Fruit fly (Drosophila melanogaster): ENCODE data around the gene p38c.

The p38c gene

DNA sequence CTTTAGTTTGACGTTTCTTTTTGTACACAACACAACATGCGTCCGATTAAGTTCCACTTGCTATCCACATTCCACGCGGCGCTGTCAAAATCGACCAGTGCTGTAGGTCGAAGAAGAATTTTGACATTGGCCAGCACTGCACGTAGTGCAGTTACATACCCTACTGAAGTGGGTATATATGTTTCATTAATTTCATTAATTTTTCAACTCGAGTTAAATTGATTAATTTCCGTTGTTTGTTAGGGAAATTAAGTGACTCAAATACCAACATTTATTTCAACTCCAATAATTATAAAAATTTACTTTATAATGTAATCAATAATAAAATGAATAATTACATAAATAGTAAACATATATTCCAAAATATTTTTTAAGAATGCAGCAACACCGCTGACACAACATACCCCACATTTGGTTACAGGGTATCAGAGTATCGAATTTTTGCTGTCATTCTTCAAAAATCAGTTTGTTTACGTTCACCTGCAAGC, 41.1 kb downstream of the p38c start, which contains the start of the genes eIF4EHP and CG18428 (continued):
- TF ChIP-seq stc (GFP tag; IDR thresholded peaks at IDR 0.05) (no peak), pum (GFP tag; optimal IDR thresholded peaks at IDR 0.05) (peak; percentile 85), BEAF-32 (GFP tag; optimal IDR thresholded peaks at IDR 0.05) (peak; percentile 35), CG5180 (GFP tag; optimal IDR thresholded peaks at IDR 0.05) (peak; percentile 91), CrebB (tag; optimal IDR thresholded peaks at IDR 0.05) (peak; percentile 99), pnt (GFP tag; optimal IDR thresholded peaks at IDR 0.05) (peak; percentile 71), CG4404 (GFP tag; IDR thresholded peaks at IDR 0.05) (no peak), Atf3 (GFP tag; optimal IDR thresholded peaks at IDR 0.05) (peak; percentile 70), Dll (GFP tag; IDR thresholded peaks at IDR 0.05; ENCODE audit: partially characterized antibody) (no peak), Bteb2 (GFP tag; optimal IDR thresholded peaks at IDR 0.05) (peak; percentile 90), prd (optimal IDR thresholded peaks at IDR 0.05) (no peak), prd (GFP tag; IDR thresholded peaks at IDR 0.05) (no peak), so (GFP tag; IDR thresholded peaks at IDR 0.05) (no peak), pb (GFP tag; optimal IDR thresholded peaks at IDR 0.05) (peak; percentile 76), CG11085 (GFP tag; IDR thresholded peaks at IDR 0.05) (no peak), psq (GFP tag; optimal IDR thresholded peaks at IDR 0.05) (peak; percentile 96), tio (GFP tag; optimal IDR thresholded peaks at IDR 0.05) (peak; percentile 99), Oli (tag; optimal IDR thresholded peaks at IDR 0.05) (peak; percentile 99), row (GFP tag; IDR thresholded peaks at IDR 0.05) (no peak), scrt (GFP tag; optimal IDR thresholded peaks at IDR 0.05) (peak; percentile 99), CkIIα-i1 (GFP tag; IDR thresholded peaks at IDR 0.05) (peak; percentile 89; the same call in 1 of the 2 replicates), CG9817 (tag; optimal IDR thresholded peaks at IDR 0.05) (peak; percentile 99), nerfin-2 (GFP tag; IDR thresholded peaks at IDR 0.05; ENCODE audit: partially characterized antibody) (no peak), CG34224 (GFP tag; IDR thresholded peaks at IDR 0.05; ENCODE audit: partially characterized antibody) (no peak), bcd (GFP tag; optimal IDR thresholded peaks at IDR 0.05) (peak; percentile 100), CG4854 (GFP tag; optimal IDR thresholded peaks at IDR 0.05) (peak; percentile 88), mam (GFP tag; optimal IDR thresholded peaks at IDR 0.05) (peak; percentile 94), CG3847 (GFP tag; IDR thresholded peaks at IDR 0.05) (no peak), ranshi (GFP tag; IDR thresholded peaks at IDR 0.05) (no peak; the same call in 1 of the 2 replicates), nmo (GFP tag; optimal IDR thresholded peaks at IDR 0.05) (peak; percentile 100), slp2 (GFP tag; optimal IDR thresholded peaks at IDR 0.05) (peak; percentile 81), CG14014 (GFP tag; IDR thresholded peaks at IDR 0.05) (no peak), CG8359 (GFP tag; optimal IDR thresholded peaks at IDR 0.05; ENCODE audit: borderline replicate concordance) (peak; percentile 94), Chrac-16 (GFP tag; optimal IDR thresholded peaks at IDR 0.05) (peak; percentile 99), onecut (GFP tag; IDR thresholded peaks at IDR 0.05) (peak; percentile 97), gem (tag; optimal IDR thresholded peaks at IDR 0.05) (peak; percentile 100), CG17186 (GFP tag; optimal IDR thresholded peaks at IDR 0.05) (peak; percentile 90), CG43689 (GFP tag; IDR thresholded peaks at IDR 0.05) (no peak; the same call in none of the 2 replicates), Meics (GFP tag; optimal IDR thresholded peaks at IDR 0.05) (peak; percentile 99), CG16779 (GFP tag; IDR thresholded peaks at IDR 0.05) (no peak), nom (GFP tag; optimal IDR thresholded peaks at IDR 0.05) (peak; percentile 99), insv (GFP tag; optimal IDR thresholded peaks at IDR 0.05) (peak in 1 of 2 experiments; percentile 88), lov (optimal IDR thresholded peaks at IDR 0.05) (no peak), lov (GFP tag; IDR thresholded peaks at IDR 0.05) (no peak), CG10366 (GFP tag; IDR thresholded peaks at IDR 0.05) (no peak), GATAe (GFP tag; conservative IDR thresholded peaks at IDR 0.05) (0 out of 2 replicates have a peak, but pooled peaks have one; percentile 99), B-H1 (GFP tag; IDR thresholded peaks at IDR 0.05) (no peak; the same call in 2 of the 3 replicates), cato (GFP tag; optimal IDR thresholded peaks at IDR 0.05; ENCODE audit: borderline replicate concordance) (peak; percentile 98), ttk (GFP tag; IDR thresholded peaks at IDR 0.05) (no peak; the same call in 1 of the 2 replicates), CG5953 (GFP tag; IDR thresholded peaks at IDR 0.05) (no peak; the same call in 1 of the 2 replicates), gt (GFP tag; IDR thresholded peaks at IDR 0.05) (no peak)

All from whole organism, embryonic.